Worm (Caenorhabditis elegans): Measurements from ENCODE around the gene ceh-10.

ce11 chrIII:5845483-5845882 lies 46.6 kb downstream of the ceh-10 start:
- TF ChIP-seq nhr-28 (tag; optimal IDR thresholded peaks at IDR 0.05) (no peak), lin-13 (tag; optimal IDR thresholded peaks at IDR 0.05) (no peak), unc-62 (GFP tag; optimal IDR thresholded peaks at IDR 0.05) (no peak), ceh-43 (GFP tag; optimal IDR thresholded peaks at IDR 0.05) (no peak), snpc-4 (tag; optimal IDR thresholded peaks at IDR 0.05) (no peak), pha-4 (tag; optimal IDR thresholded peaks at IDR 0.05) (no peak), unc-39 (tag; optimal IDR thresholded peaks at IDR 0.05) (no peak), bed-3 (GFP tag; optimal IDR thresholded peaks at IDR 0.05) (no peak), nhr-237 (tag; optimal IDR thresholded peaks at IDR 0.05) (no peak), nhr-76 (tag; optimal IDR thresholded peaks at IDR 0.05) (no peak), lsy-2 (tag; optimal IDR thresholded peaks at IDR 0.05) (no peak)

All from whole organism, mixed stage, embryonic.